Worm (Caenorhabditis elegans) whole organism, young adult: ENCODE results near the gene fbxb-14.

Source experiments
- aptf-3 ChIP-seq: fragments of 200-800 bp; sonication (Bioruptor generic); IDR thresholded peaks from 2 replicates; pipeline ENCODE4 v1.3.6; 2022; ENCODE audit warnings: missing genetic modification characterization, missing compliant biosample characterization
- ceh-27 ChIP-seq: fragments of 200-800 bp; sonication (Bioruptor generic); optimal IDR thresholded peaks from 2 replicates; lab custom pipeline; 2018; ENCODE audit warnings: mild to moderate bottlenecking, missing genetic modification characterization, moderate library complexity, missing compliant biosample characterization
- chd-7 ChIP-seq: sonication (generic microtip); optimal IDR thresholded peaks from 2 replicates; lab custom pipeline; 2016; ENCODE audit warnings: mild to moderate bottlenecking, missing genetic modification characterization, moderate library complexity, missing compliant biosample characterization
- ekl-4 ChIP-seq: fragments of 200-800 bp; sonication (Bioruptor generic); IDR thresholded peaks from 2 replicates; pipeline ENCODE4 v1.3.6; 2022; ENCODE audit warnings: missing genetic modification reagents, missing genetic modification characterization, missing compliant biosample characterization
- ets-4 ChIP-seq: fragments of 200-800 bp; sonication (Bioruptor generic); optimal IDR thresholded peaks from 2 replicates; lab custom pipeline; 2018; ENCODE audit warnings: mild to moderate bottlenecking, missing genetic modification characterization, missing compliant biosample characterization
- him-1 ChIP-seq: sonication (generic microtip); optimal IDR thresholded peaks from 2 replicates; lab custom pipeline; 2016; ENCODE audit warnings: missing genotype, missing genetic modification reagents, missing genetic modification characterization, missing compliant biosample characterization
- let-607 ChIP-seq, 2 experiments: fragments of 200-800 bp in 1 of 2; sonication (Bioruptor generic) in 1 of 2; sonication (generic microtip) in 1 of 2; optimal IDR thresholded peaks; 2 replicates each; lab custom pipeline; 2016 to 2018; ENCODE audit warnings: mild to moderate bottlenecking in 2 of 2, missing compliant biosample characterization in 2 of 2, missing genetic modification characterization in 2 of 2, moderate library complexity in 2 of 2, missing genotype in 1 of 2
- mcd-1 ChIP-seq: fragments of 200-800 bp; sonication (Bioruptor generic); IDR thresholded peaks from 2 replicates; pipeline ENCODE4 v1.3.6; 2022; ENCODE audit warnings: missing genetic modification reagents, missing genetic modification characterization, missing compliant biosample characterization
- mel-28 ChIP-seq: sonication (generic microtip); optimal IDR thresholded peaks from 2 replicates; lab custom pipeline; 2016; ENCODE audit warnings: borderline replicate concordance, mild to moderate bottlenecking, missing genetic modification characterization, missing compliant biosample characterization
- nfya-1 ChIP-seq: sonication (generic microtip); optimal IDR thresholded peaks from 2 replicates; lab custom pipeline; 2017; ENCODE audit warnings: antibody characterized with exemption, missing compliant biosample characterization, missing genetic modification characterization, borderline replicate concordance; ENCODE audit not compliant: insufficient read depth
- pha-4 ChIP-seq: fragments of 150-350 bp; sonication (generic microtip); optimal IDR thresholded peaks from 2 replicates; lab custom pipeline; 2014; ENCODE audit warnings: missing biosample characterization, missing genetic modification reagents, missing genetic modification characterization

DNA sequence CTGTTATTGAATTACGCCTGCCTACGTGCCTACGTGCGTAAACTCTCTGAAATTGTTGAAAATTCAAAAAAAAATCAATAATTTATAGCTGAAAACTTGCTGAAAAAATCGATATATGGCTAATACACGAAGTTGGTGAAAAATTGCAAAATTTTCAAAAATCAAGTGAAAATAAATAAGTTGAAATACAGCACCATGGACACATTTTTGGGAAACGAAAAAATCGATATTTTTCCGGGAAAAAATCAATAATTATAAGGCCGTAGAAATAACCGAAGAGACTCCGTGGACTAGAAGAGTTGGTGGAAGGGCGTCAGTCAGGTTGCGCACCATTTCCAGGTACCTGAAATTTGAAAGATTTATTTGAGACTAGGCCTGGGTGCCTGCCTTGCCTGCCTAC, 32.2 kb upstream of the fbxb-14 start:
- TF ChIP-seq ceh-27 (GFP tag; lab: Kevin White, UChicago) (no peak), pha-4 (tag; lab: Kevin White, UChicago) (no peak), let-607 (tag; optimal IDR thresholded peaks at IDR 0.05; lab: Kevin White, UChicago) (no peak), nfya-1 (tag; lab: Kevin White, UChicago) (no peak), mel-28 (tag; lab: Kevin White, UChicago) (no peak), ekl-4 (no peak), mcd-1 (GFP tag; lab: Robert Waterston, UW) (no peak), aptf-3 (GFP tag; lab: Robert Waterston, UW) (no peak), chd-7 (tag; lab: Kevin White, UChicago) (no peak), him-1 (tag; lab: Kevin White, UChicago) (no peak), ets-4 (no peak)
